Worm (Caenorhabditis elegans): ENCODE data around the gene fipr-12.

Gene fipr-12

DNA sequence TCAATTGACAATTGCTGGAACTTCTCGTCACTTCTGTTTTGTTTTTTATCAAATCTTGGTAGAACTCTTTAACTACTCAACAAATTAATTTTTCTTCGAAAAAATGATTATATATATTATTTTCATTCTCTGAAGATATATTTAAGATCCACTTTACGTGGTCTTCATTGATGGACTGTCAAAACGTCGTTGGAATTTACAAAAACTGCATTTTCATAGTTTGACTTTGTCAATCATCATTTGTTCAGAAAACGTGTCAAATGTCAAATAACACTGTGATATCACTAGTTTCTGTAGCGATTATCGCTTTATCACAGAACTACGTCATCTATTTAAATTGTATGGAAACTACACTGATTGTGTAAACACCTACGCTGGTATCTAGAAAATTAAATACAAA is 18.8 kb upstream of the fipr-12 start:
- TF ChIP-seq elt-2 (tag; optimal IDR thresholded peaks at IDR 0.05), result peak; percentile 18
- TF ChIP-seq npax-4 (tag; optimal IDR thresholded peaks at IDR 0.05), result no peak

DNA sequence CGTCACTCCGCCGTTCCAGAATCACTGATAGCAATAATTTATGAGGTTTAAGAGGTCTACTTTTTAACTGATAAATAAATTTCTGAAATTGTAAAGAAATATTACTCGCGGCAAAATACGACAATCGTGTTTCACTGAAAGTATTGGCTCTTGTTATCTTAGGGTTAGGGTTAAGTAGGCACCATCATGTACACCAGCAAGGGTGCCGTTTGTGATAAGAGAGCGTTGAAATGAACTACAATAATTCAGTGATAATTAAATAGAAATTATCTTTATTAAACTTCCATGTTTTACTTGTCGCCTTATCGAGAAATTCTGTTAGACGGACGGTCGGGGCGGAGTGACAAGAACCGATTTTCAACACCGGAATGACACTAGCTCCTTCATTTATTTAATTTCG is 17.5 kb upstream of the fipr-12 start:
- TF ChIP-seq rnt-1 (tag; optimal IDR thresholded peaks at IDR 0.05), result no peak
- TF ChIP-seq elt-2 (tag; optimal IDR thresholded peaks at IDR 0.05), result peak; percentile 87

- TF ChIP-seq dve-1 (tag; optimal IDR thresholded peaks at IDR 0.05) (no peak), Y22D7AL.16 (tag; optimal IDR thresholded peaks at IDR 0.05) (no peak), ceh-30 (tag; optimal IDR thresholded peaks at IDR 0.05) (no peak), hlh-15 (tag; optimal IDR thresholded peaks at IDR 0.05) (no peak), ahr-1 (tag; optimal IDR thresholded peaks at IDR 0.05) (no peak), F13H6.1 (tag; optimal IDR thresholded peaks at IDR 0.05) (no peak), ceh-19 (GFP tag; optimal IDR thresholded peaks at IDR 0.05) (no peak), odd-2 (tag; optimal IDR thresholded peaks at IDR 0.05) (no peak), dmd-4 (tag; optimal IDR thresholded peaks at IDR 0.05; ENCODE audit: borderline replicate concordance) (no peak), nhr-11 (tag; optimal IDR thresholded peaks at IDR 0.05) (no peak), rnt-1 (tag; optimal IDR thresholded peaks at IDR 0.05) (no peak), ceh-48 (tag; optimal IDR thresholded peaks at IDR 0.05) (no peak), che-1 (tag; optimal IDR thresholded peaks at IDR 0.05) (no peak), pag-3 (tag; optimal IDR thresholded peaks at IDR 0.05; ENCODE audit: borderline replicate concordance) (no peak), pax-1 (tag; optimal IDR thresholded peaks at IDR 0.05) (no peak), pha-4 (tag; optimal IDR thresholded peaks at IDR 0.05) (no peak), K09A11.1 (tag; optimal IDR thresholded peaks at IDR 0.05; ENCODE audit: insufficient read depth) (no peak), K02D7.2 (tag; optimal IDR thresholded peaks at IDR 0.05) (no peak), ceh-22 (tag; optimal IDR thresholded peaks at IDR 0.05) (no peak), hlh-13 (GFP tag; optimal IDR thresholded peaks at IDR 0.05) (no peak)
Observed at ce11 chrV:9926240-9926639, 16.9 kb upstream of the fipr-12 start, which contains the start of gene C50H2.13. C50H2.13 (plus strand) TSS chrV:9926540.

- TF ChIP-seq dve-1 (tag; optimal IDR thresholded peaks at IDR 0.05), result no peak
- TF ChIP-seq ceh-45 (GFP tag; IDR thresholded peaks at IDR 0.05), result no peak
- TF ChIP-seq sox-4 (tag; optimal IDR thresholded peaks at IDR 0.05), result no peak
- no peak for TF ChIP-seq pqm-1 (tag; optimal IDR thresholded peaks at IDR 0.05)
- no peak for TF ChIP-seq mec-3 (tag; optimal IDR thresholded peaks at IDR 0.05; ENCODE audit: borderline replicate concordance)
- TF ChIP-seq ceh-18 (tag; optimal IDR thresholded peaks at IDR 0.05), result no peak
- TF ChIP-seq C08G9.2 (tag; optimal IDR thresholded peaks at IDR 0.05), result no peak
- no peak for TF ChIP-seq ceh-30 (tag; optimal IDR thresholded peaks at IDR 0.05)
- TF ChIP-seq C38D4.7 (GFP tag; optimal IDR thresholded peaks at IDR 0.05), result no peak
- TF ChIP-seq ceh-2 (tag; optimal IDR thresholded peaks at IDR 0.05), result no peak
- TF ChIP-seq ama-1 (optimal IDR thresholded peaks at IDR 0.05), result no peak
- TF ChIP-seq ceh-48 (tag; optimal IDR thresholded peaks at IDR 0.05), result no peak
- TF ChIP-seq sox-2 (GFP tag; IDR thresholded peaks at IDR 0.05), result no peak
- TF ChIP-seq eyg-1 (tag; optimal IDR thresholded peaks at IDR 0.05), result no peak
Observed at ce11 chrV:9927381-9927780, 15.8 kb upstream of the fipr-12 start.

DNA sequence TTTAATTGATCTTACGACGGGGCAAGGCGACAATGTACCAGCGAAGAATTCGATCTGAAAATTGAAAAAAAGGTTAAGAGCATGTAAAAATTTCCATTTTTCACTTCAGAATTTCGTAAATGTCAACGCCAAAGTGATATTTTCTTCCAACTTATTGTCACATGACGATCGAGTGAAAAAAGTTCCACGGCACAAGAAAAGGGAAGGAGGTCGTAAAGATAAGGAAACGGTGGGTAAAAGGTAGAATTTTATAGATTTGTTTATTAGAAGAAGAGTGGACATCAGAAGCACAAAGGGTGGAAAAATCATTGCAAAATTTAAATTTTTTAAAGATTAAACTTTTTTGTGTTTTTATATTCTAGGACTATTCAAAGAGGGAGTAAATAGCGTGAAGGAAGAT is 15.2 kb upstream of the fipr-12 start:
- TF ChIP-seq hlh-30 (tag; optimal IDR thresholded peaks at IDR 0.05; ENCODE audit: insufficient read depth) (peak; percentile 19), pag-3 (tag; optimal IDR thresholded peaks at IDR 0.05; ENCODE audit: borderline replicate concordance) (no peak)

ce11 chrV:9930612-9931065 is 12.5 kb upstream of the fipr-12 start, which contains the start of the genes rmh-2 and suds-3:
rmh-2 (minus strand) TSS chrV:9930775.
suds-3 (plus strand) TSS chrV:9931015.
- TF ChIP-seq hlh-8 (tag; optimal IDR thresholded peaks at IDR 0.05) (no peak), Y22D7AL.16 (tag; optimal IDR thresholded peaks at IDR 0.05) (no peak), elt-2 (tag; optimal IDR thresholded peaks at IDR 0.05) (peak; percentile 20), ceh-34 (tag; optimal IDR thresholded peaks at IDR 0.05) (peak; percentile 65), tbx-2 (tag; optimal IDR thresholded peaks at IDR 0.05) (peak; percentile 38), pat-9 (tag; optimal IDR thresholded peaks at IDR 0.05) (no peak), ceh-31 (tag; optimal IDR thresholded peaks at IDR 0.05) (peak; percentile 4), odd-2 (tag; optimal IDR thresholded peaks at IDR 0.05) (no peak), K09A11.1 (tag; optimal IDR thresholded peaks at IDR 0.05; ENCODE audit: insufficient read depth) (peak; percentile 49), nfya-1 (tag; optimal IDR thresholded peaks at IDR 0.05) (peak; percentile 43)
